3 worm cellular contexts compared by ENCODE assay signal in the genomic region with DNA sequence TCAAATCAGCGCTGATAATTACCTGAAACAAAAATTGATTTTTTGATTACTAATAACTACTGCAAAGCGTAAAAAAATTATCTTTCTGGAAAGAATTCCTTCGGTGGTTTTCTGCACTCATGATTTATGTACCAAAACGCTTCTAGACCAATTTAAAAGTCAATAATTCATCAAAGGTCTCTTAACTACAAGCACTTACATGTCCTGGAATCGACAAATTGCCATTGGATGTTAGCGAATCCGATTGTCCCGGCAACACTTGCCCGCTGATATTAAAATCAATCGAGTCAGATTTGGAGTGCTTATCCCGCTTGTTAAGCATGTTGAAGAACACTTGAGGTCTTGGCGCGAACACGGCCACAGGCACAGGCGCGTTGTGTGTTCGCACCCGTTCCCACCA.
TF ChIP-seq lines count a peak whose summit lies in the region.

No protein-coding gene starts in this region.

TF ChIP-seq in whole organism, L4 larva, 104 proteins besides CTCF, POLR2A, EP300 and RAD21:
- TF ChIP-seq snpc-1.2 (GFP tag; IDR thresholded peaks at IDR 0.05; lab: Robert Waterston, UW): 0 out of 2 replicates have a peak, but pooled peaks have one; percentile 19
- peak in 1 of 2 experiments; percentile 60 for TF ChIP-seq unc-62 (GFP tag; optimal IDR thresholded peaks at IDR 0.05 in 1 of 2; lab: Kevin White, UChicago)
- TF ChIP-seq unc-62 (tag; optimal IDR thresholded peaks at IDR 0.05; lab: Kevin White, UChicago): no peak
- TF ChIP-seq daf-12 (tag; optimal IDR thresholded peaks at IDR 0.05; lab: Kevin White, UChicago): no peak
- peak; percentile 70 for TF ChIP-seq aha-1 (tag; lab: Kevin White, UChicago)
- no peak for TF ChIP-seq dmd-9 (GFP tag; IDR thresholded peaks at IDR 0.05; lab: Robert Waterston, UW)

TF ChIP-seq in whole organism, early embryonic, 17 proteins besides CTCF, POLR2A, EP300 and RAD21:
- TF ChIP-seq B0310.2 (tag; optimal IDR thresholded peaks at IDR 0.05; lab: Kevin White, UChicago) (no peak), hmg-4 (GFP tag; optimal IDR thresholded peaks at IDR 0.05; lab: Kevin White, UChicago) (peak; percentile 3), tbx-11 (GFP tag; IDR thresholded peaks at IDR 0.05; lab: Robert Waterston, UW) (no peak), tra-4 (tag; optimal IDR thresholded peaks at IDR 0.05; lab: Kevin White, UChicago) (no peak), pes-1 (GFP tag; IDR thresholded peaks at IDR 0.05; lab: Robert Waterston, UW) (no peak)

TF ChIP-seq in whole organism, young adult, 124 proteins besides CTCF, POLR2A, EP300 and RAD21:
- TF ChIP-seq egrh-3 (GFP tag; IDR thresholded peaks at IDR 0.05; lab: Robert Waterston, UW) (no peak), repo-1 (tag; optimal IDR thresholded peaks at IDR 0.05; lab: Kevin White, UChicago) (no peak), lin-40 (tag; optimal IDR thresholded peaks at IDR 0.05; lab: Kevin White, UChicago) (no peak), cebp-2 (GFP tag; IDR thresholded peaks at IDR 0.05; lab: Robert Waterston, UW) (0 out of 2 replicates have a peak, but pooled peaks have one; percentile 44), chd-7 (tag; optimal IDR thresholded peaks at IDR 0.05; lab: Kevin White, UChicago) (no peak), pha-4 (tag; optimal IDR thresholded peaks at IDR 0.05; lab: Kevin White, UChicago) (no peak), athp-1 (tag; optimal IDR thresholded peaks at IDR 0.05; lab: Kevin White, UChicago) (no peak)
